Worm (Caenorhabditis elegans) whole organism, L2 larva: ENCODE data around the gene ZK1073.2.

Source experiments
- F13H6.1 ChIP-seq: sonication (generic microtip); optimal IDR thresholded peaks from 2 replicates; lab custom pipeline; 2016; ENCODE audit warnings: missing genetic modification characterization, missing compliant biosample characterization
- ama-1 ChIP-seq: fragments of 150-350 bp; optimal IDR thresholded peaks from 2 replicates; lab custom pipeline; 2018; ENCODE audit warnings: inconsistent platforms
- ceh-82 ChIP-seq: fragments of 150-350 bp; optimal IDR thresholded peaks from 2 replicates; lab custom pipeline; 2014; ENCODE audit warnings: missing biosample characterization, missing genetic modification characterization
- dmd-4 ChIP-seq: sonication (generic microtip); optimal IDR thresholded peaks from 2 replicates; lab custom pipeline; 2017; ENCODE audit warnings: missing biosample characterization, missing genetic modification characterization
- fos-1 ChIP-seq: fragments of 150-350 bp; optimal IDR thresholded peaks from 2 replicates; lab custom pipeline; 2014; ENCODE audit warnings: missing biosample characterization, missing genetic modification characterization
- nhr-10 ChIP-seq: sonication (generic microtip); optimal IDR thresholded peaks from 2 replicates; lab custom pipeline; 2017; ENCODE audit warnings: missing biosample characterization, missing genetic modification characterization
- nhr-23 ChIP-seq: fragments of 150-350 bp; optimal IDR thresholded peaks from 2 replicates; lab custom pipeline; 2014; ENCODE audit warnings: missing biosample characterization, missing genetic modification reagents, missing genetic modification characterization
- skn-1 ChIP-seq: sonication (generic microtip); optimal IDR thresholded peaks from 2 replicates; lab custom pipeline; 2017; ENCODE audit warnings: missing biosample characterization, missing genetic modification characterization
- snpc-4 ChIP-seq: fragments of 150-350 bp; optimal IDR thresholded peaks from 2 replicates; lab custom pipeline; 2014; ENCODE audit warnings: missing biosample characterization, missing genetic modification characterization
- unc-62 ChIP-seq: fragments of 150-350 bp; optimal IDR thresholded peaks from 2 replicates; lab custom pipeline; 2014; ENCODE audit warnings: missing biosample characterization, missing genetic modification reagents, missing genetic modification characterization
- zag-1 ChIP-seq: fragments of 150-350 bp; optimal IDR thresholded peaks from 2 replicates; lab custom pipeline; 2014; ENCODE audit warnings: missing biosample characterization, missing genetic modification characterization

DNA sequence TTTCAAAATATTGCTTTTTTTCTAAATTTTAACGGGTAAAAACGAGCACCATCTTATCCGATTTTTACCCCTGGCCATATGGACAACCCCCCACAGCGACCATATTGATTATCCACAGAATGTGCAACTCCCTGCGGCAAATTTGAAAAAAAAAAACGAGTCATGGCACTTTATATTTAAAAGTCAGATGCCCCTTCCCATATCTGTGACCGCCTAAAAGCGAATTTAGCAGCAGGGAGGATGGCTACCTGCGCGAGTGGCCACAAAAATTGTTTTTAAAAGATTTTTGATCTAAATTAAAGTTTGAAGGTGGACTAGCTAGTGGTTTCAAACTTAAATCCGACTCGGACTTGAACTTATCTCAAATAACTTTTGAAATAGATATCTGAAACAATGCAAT lies 47.1 kb upstream of the ZK1073.2 start:
- TF ChIP-seq unc-62 (GFP tag; lab: Kevin White, UChicago) (peak; percentile 75), zag-1 (tag; lab: Kevin White, UChicago) (peak; percentile 98), fos-1 (tag; lab: Kevin White, UChicago) (peak; percentile 97), ceh-82 (tag; lab: Kevin White, UChicago) (peak; percentile 95), ama-1 (lab: Kevin White, UChicago) (peak; percentile 47), nhr-10 (tag; lab: Kevin White, UChicago) (peak; percentile 98), snpc-4 (tag; lab: Kevin White, UChicago) (peak; percentile 93), F13H6.1 (tag; lab: Kevin White, UChicago) (peak; percentile 98), skn-1 (tag; lab: Kevin White, UChicago) (peak; percentile 90), dmd-4 (tag; lab: Kevin White, UChicago) (peak; percentile 76), nhr-23 (tag; lab: Kevin White, UChicago) (no peak)
